Fruit fly (Drosophila melanogaster) whole organism: ENCODE data around the gene CG2854.

Experiments used
- CG8478 ChIP-seq: fragments of >200 bp; optimal IDR thresholded peaks from 2 replicates; lab custom pipeline; 2018; ENCODE audit warnings: inconsistent platforms
- Dll ChIP-seq: fragments of >200 bp; optimal IDR thresholded peaks from 2 replicates; lab custom pipeline; 2017
- EcR ChIP-seq, 2 experiments: fragments of >200 bp; optimal IDR thresholded peaks; 2 replicates each; lab custom pipeline; 2017; ENCODE audit warnings: missing biosample characterization in 2 of 2, missing genetic modification characterization in 2 of 2, missing genetic modification reagents in 2 of 2
- pan ChIP-seq: fragments of >200 bp; optimal IDR thresholded peaks from 2 replicates; lab custom pipeline; 2017
- psq ChIP-seq: fragments of >200 bp; optimal IDR thresholded peaks from 2 replicates; lab custom pipeline; 2017
- usp ChIP-seq: fragments of >200 bp; optimal IDR thresholded peaks from 2 replicates; lab custom pipeline; 2017; ENCODE audit warnings: missing biosample characterization, missing genetic modification characterization, mixed read lengths

CG2854 gene

dm6 chrX:2352819-2353218 is 25.9 kb downstream of the CG2854 start:
- no peak for TF ChIP-seq usp (GFP tag; lab: Kevin White, UChicago)

- TF ChIP-seq EcR (GFP tag; optimal IDR thresholded peaks at IDR 0.05; lab: Kevin White, UChicago) (no peak), CG8478 (lab: Kevin White, UChicago) (no peak), usp (GFP tag; lab: Kevin White, UChicago) (no peak), Dll (no peak), pan (no peak), psq (lab: Kevin White, UChicago) (no peak)
Measured at dm6 chrX:2354169-2354568, 27.2 kb downstream of the CG2854 start.

- no peak for TF ChIP-seq CG8478 (lab: Kevin White, UChicago)
- TF ChIP-seq usp (GFP tag; lab: Kevin White, UChicago): no peak
- no peak for TF ChIP-seq pan
- TF ChIP-seq psq (lab: Kevin White, UChicago): no peak
Measured at dm6 chrX:2355531-2355986, 28.6 kb downstream of the CG2854 start.

dm6 chrX:2356441-2356840 is 29.5 kb downstream of the CG2854 start:
- TF ChIP-seq Dll: no peak
- no peak for TF ChIP-seq psq (lab: Kevin White, UChicago)
- TF ChIP-seq CG8478 (lab: Kevin White, UChicago): no peak
- no peak for TF ChIP-seq EcR (GFP tag; optimal IDR thresholded peaks at IDR 0.05; lab: Kevin White, UChicago)
- TF ChIP-seq usp (GFP tag; lab: Kevin White, UChicago): no peak
- no peak for TF ChIP-seq pan

dm6 chrX:2358195-2358594 is 31.3 kb downstream of the CG2854 start:
- no peak for TF ChIP-seq CG8478 (lab: Kevin White, UChicago)
- TF ChIP-seq pan: no peak
- no peak for TF ChIP-seq psq (lab: Kevin White, UChicago)

- no peak for TF ChIP-seq EcR (GFP tag; optimal IDR thresholded peaks at IDR 0.05; lab: Kevin White, UChicago)
- no peak for TF ChIP-seq CG8478 (lab: Kevin White, UChicago)
Measured at dm6 chrX:2359845-2360244, 32.9 kb downstream of the CG2854 start.

dm6 chrX:2360992-2361391 is 34.1 kb downstream of the CG2854 start:
- TF ChIP-seq CG8478 (lab: Kevin White, UChicago) (no peak), Dll (no peak), pan (no peak), EcR (GFP tag; optimal IDR thresholded peaks at IDR 0.05; lab: Kevin White, UChicago) (no peak), usp (GFP tag; lab: Kevin White, UChicago) (no peak), psq (lab: Kevin White, UChicago) (no peak)

- TF ChIP-seq Dll: no peak
Measured at dm6 chrX:2362414-2362813, 35.5 kb downstream of the CG2854 start.

- TF ChIP-seq CG8478 (lab: Kevin White, UChicago): no peak
- no peak for TF ChIP-seq Dll
- TF ChIP-seq pan: no peak
- no peak for TF ChIP-seq EcR (GFP tag; optimal IDR thresholded peaks at IDR 0.05; lab: Kevin White, UChicago)
- no peak for TF ChIP-seq psq (lab: Kevin White, UChicago)
- no peak for TF ChIP-seq usp (GFP tag; lab: Kevin White, UChicago)
Measured at dm6 chrX:2363733-2364132, 36.8 kb downstream of the CG2854 start.

dm6 chrX:2365405-2365804 is 38.5 kb downstream of the CG2854 start:
- no peak for TF ChIP-seq EcR (GFP tag; optimal IDR thresholded peaks at IDR 0.05; lab: Kevin White, UChicago)
- no peak for TF ChIP-seq CG8478 (lab: Kevin White, UChicago)
- TF ChIP-seq usp (GFP tag; lab: Kevin White, UChicago): no peak
- TF ChIP-seq Dll: no peak
- TF ChIP-seq pan: no peak
- no peak for TF ChIP-seq psq (lab: Kevin White, UChicago)

dm6 chrX:2366171-2366570 is 39.2 kb downstream of the CG2854 start, which contains the start of gene CG2841:
Gene CG2841, minus strand, starts transcription at chrX:2366356.
- no peak for TF ChIP-seq usp (GFP tag; lab: Kevin White, UChicago)
- no peak for TF ChIP-seq CG8478 (lab: Kevin White, UChicago)
- TF ChIP-seq Dll: peak; percentile 32
